Fruit fly (Drosophila melanogaster): ENCODE results near the gene Gr66a.
A peak's percentile ranks its signal among the peaks of the same experiment; 100 is the strongest.

Gr66a gene

dm6 chr3L:8288396-8288795, 18.4 kb downstream of the Gr66a start (continued):
- peak in 1 of 2 experiments; percentile 45 for TF ChIP-seq Hr51 (GFP tag; optimal IDR thresholded peaks at IDR 0.05)
- TF ChIP-seq Opbp (GFP tag; IDR thresholded peaks at IDR 0.05; ENCODE audit: partially characterized antibody), result no peak
- TF ChIP-seq pfk (GFP tag; optimal IDR thresholded peaks at IDR 0.05), result no peak
- TF ChIP-seq GATAe (GFP tag; conservative IDR thresholded peaks at IDR 0.05), result no peak
- TF ChIP-seq NfI (GFP tag; optimal IDR thresholded peaks at IDR 0.05), result peak; percentile 33
- peak; percentile 7 for TF ChIP-seq CG9817 (tag; optimal IDR thresholded peaks at IDR 0.05)
- TF ChIP-seq ftz-f1 (GFP tag; optimal IDR thresholded peaks at IDR 0.05), result no peak
- TF ChIP-seq tap (tag; optimal IDR thresholded peaks at IDR 0.05), result peak; percentile 5
- no peak for TF ChIP-seq Gug (GFP tag; IDR thresholded peaks at IDR 0.05)
- TF ChIP-seq grau (tag; optimal IDR thresholded peaks at IDR 0.05), result peak; percentile 74
- TF ChIP-seq yki (optimal IDR thresholded peaks at IDR 0.05), result no peak
- no peak for TF ChIP-seq Scr (GFP tag; IDR thresholded peaks at IDR 0.05; ENCODE audit: partially characterized antibody)
- TF ChIP-seq kay (GFP tag; optimal IDR thresholded peaks at IDR 0.05), result peak; percentile 43
- TF ChIP-seq fd3F (GFP tag; optimal IDR thresholded peaks at IDR 0.05), result no peak
- TF ChIP-seq ase (GFP tag; IDR thresholded peaks at IDR 0.05), result 0 out of 3 replicates have a peak, but pooled peaks have one; percentile 19
- no peak for TF ChIP-seq klu (GFP tag; IDR thresholded peaks at IDR 0.05)
- TF ChIP-seq CG3838 (GFP tag; optimal IDR thresholded peaks at IDR 0.05), result no peak
- no peak for TF ChIP-seq bcd (GFP tag; optimal IDR thresholded peaks at IDR 0.05)
- TF ChIP-seq CG9932 (GFP tag; IDR thresholded peaks at IDR 0.05), result peak; percentile 34; the same call in 1 of the 2 replicates
- TF ChIP-seq Side (GFP tag; optimal IDR thresholded peaks at IDR 0.05), result no peak
- TF ChIP-seq sug (tag; optimal IDR thresholded peaks at IDR 0.05), result peak; percentile 33
- peak; percentile 20 for TF ChIP-seq CG12659 (GFP tag; optimal IDR thresholded peaks at IDR 0.05)
- no peak for TF ChIP-seq CG4282 (GFP tag; optimal IDR thresholded peaks at IDR 0.05)
- TF ChIP-seq sc (optimal IDR thresholded peaks at IDR 0.05), result no peak
- no peak for TF ChIP-seq sc (GFP tag; optimal IDR thresholded peaks at IDR 0.05)
- TF ChIP-seq CG12104 (GFP tag; optimal IDR thresholded peaks at IDR 0.05), result no peak
- peak; percentile 36 for TF ChIP-seq CG11504 (tag; optimal IDR thresholded peaks at IDR 0.05)
- peak; percentile 51 for TF ChIP-seq row (GFP tag; IDR thresholded peaks at IDR 0.05)
- TF ChIP-seq CG2199 (GFP tag; IDR thresholded peaks at IDR 0.05), result no peak
- TF ChIP-seq ranshi (GFP tag; IDR thresholded peaks at IDR 0.05), result no peak
- peak; percentile 62 for TF ChIP-seq sens (GFP tag)
- TF ChIP-seq corto (GFP tag; optimal IDR thresholded peaks at IDR 0.05), result no peak
- peak; percentile 55 for TF ChIP-seq lab (GFP tag; optimal IDR thresholded peaks at IDR 0.05)
- TF ChIP-seq CG8290 (GFP tag; optimal IDR thresholded peaks at IDR 0.05), result no peak
- no peak for TF ChIP-seq CG8290 (tag; optimal IDR thresholded peaks at IDR 0.05)
- TF ChIP-seq CG2129 (GFP tag; IDR thresholded peaks at IDR 0.05; ENCODE audit: partially characterized antibody), result no peak
- no peak for TF ChIP-seq Tbp (GFP tag; optimal IDR thresholded peaks at IDR 0.05)
- peak; percentile 30 for TF ChIP-seq unpg (GFP tag; optimal IDR thresholded peaks at IDR 0.05)
- TF ChIP-seq CG10565 (GFP tag; optimal IDR thresholded peaks at IDR 0.05), result no peak
- no peak for TF ChIP-seq cg (GFP tag; optimal IDR thresholded peaks at IDR 0.05)
- no peak for TF ChIP-seq CG14667 (GFP tag; IDR thresholded peaks at IDR 0.05)
- no peak for TF ChIP-seq Ada2b (GFP tag; IDR thresholded peaks at IDR 0.05)
- no peak for TF ChIP-seq Elba2 (GFP tag; optimal IDR thresholded peaks at IDR 0.05)
- no peak for TF ChIP-seq org-1 (GFP tag; optimal IDR thresholded peaks at IDR 0.05)
- TF ChIP-seq caup (GFP tag; optimal IDR thresholded peaks at IDR 0.05; ENCODE audit: severe bottlenecking), result no peak
- peak; percentile 16 for TF ChIP-seq nmo (GFP tag; optimal IDR thresholded peaks at IDR 0.05)
- no peak for TF ChIP-seq CkIIα-i1 (GFP tag; IDR thresholded peaks at IDR 0.05)
- TF ChIP-seq Stat92E (GFP tag; optimal IDR thresholded peaks at IDR 0.05), result no peak
- peak; percentile 2 for TF ChIP-seq Xbp1 (GFP tag; optimal IDR thresholded peaks at IDR 0.05)
- 0 out of 3 replicates have a peak, but pooled peaks have one; percentile 17 for TF ChIP-seq CG17361 (GFP tag; IDR thresholded peaks at IDR 0.05)
- TF ChIP-seq CG8924 (tag; optimal IDR thresholded peaks at IDR 0.05), result no peak
- TF ChIP-seq CG12391 (tag; optimal IDR thresholded peaks at IDR 0.05), result peak; percentile 12
